Fruit fly (Drosophila melanogaster) whole organism: ENCODE results near the gene CG43137.
A peak's percentile ranks its signal among the peaks of the same experiment; 100 is the strongest.

Experiments
- CG8478 ChIP-seq: fragments of >200 bp; optimal IDR thresholded peaks from 2 replicates; lab custom pipeline; 2018; ENCODE audit warnings: inconsistent platforms
- Dll ChIP-seq: fragments of >200 bp; optimal IDR thresholded peaks from 2 replicates; lab custom pipeline; 2017
- EcR ChIP-seq, 2 experiments: fragments of >200 bp; optimal IDR thresholded peaks; 2 replicates each; lab custom pipeline; 2017; ENCODE audit warnings: missing biosample characterization in 2 of 2, missing genetic modification characterization in 2 of 2, missing genetic modification reagents in 2 of 2
- pan ChIP-seq: fragments of >200 bp; optimal IDR thresholded peaks from 2 replicates; lab custom pipeline; 2017
- psq ChIP-seq: fragments of >200 bp; optimal IDR thresholded peaks from 2 replicates; lab custom pipeline; 2017
- usp ChIP-seq: fragments of >200 bp; optimal IDR thresholded peaks from 2 replicates; lab custom pipeline; 2017; ENCODE audit warnings: missing biosample characterization, missing genetic modification characterization, mixed read lengths

CG43137 gene

DNA sequence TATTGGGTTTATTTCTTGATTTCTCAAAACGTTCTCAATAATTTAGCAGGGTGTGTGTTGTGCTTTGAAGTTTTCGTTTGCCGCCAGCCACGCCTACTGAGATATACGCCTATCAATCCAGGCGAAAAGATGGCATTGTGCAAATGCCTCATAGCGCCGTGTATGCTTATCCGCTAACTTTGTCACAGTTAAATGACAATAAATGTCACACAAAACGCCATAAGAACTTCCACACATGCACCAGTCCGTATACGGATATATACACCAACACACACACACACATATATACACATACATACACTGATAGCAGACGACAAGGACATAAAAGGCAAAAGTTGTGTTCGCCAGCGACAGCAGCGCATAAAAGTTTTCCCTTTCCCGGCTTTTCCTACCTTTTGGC, at the start of gene CG43137:
Gene CG43137 (minus strand): TSS at position 101 of the 400 bp plus-strand sequence.
- no peak for TF ChIP-seq CG8478 (lab: Kevin White, UChicago)
- TF ChIP-seq usp (GFP tag; lab: Kevin White, UChicago), result no peak
- no peak for TF ChIP-seq pan (lab: Kevin White, UChicago)
- no peak for TF ChIP-seq EcR (GFP tag; optimal IDR thresholded peaks at IDR 0.05; lab: Kevin White, UChicago)
- TF ChIP-seq Dll (lab: Kevin White, UChicago), result no peak
- no peak for TF ChIP-seq psq

DNA sequence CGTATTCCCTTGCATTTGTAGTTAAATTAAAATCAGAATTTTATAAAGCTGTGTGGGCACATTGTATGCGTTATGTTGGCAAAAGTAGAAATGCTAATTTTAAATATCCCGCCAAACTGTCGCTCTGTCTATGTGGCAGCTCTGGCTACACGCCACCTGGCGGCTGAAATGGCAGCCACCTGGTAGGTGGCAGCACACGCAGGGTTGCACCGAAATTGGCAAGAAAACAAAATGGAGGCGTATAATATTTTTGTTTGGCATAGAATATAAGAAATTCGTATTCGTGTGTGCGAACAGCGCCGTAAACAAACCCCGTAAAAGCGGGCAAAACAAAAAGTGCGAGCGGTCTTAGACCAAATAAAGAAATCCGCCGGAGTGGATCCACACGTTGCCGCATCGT, 43.0 kb upstream of the CG43137 start, which contains the start of gene CG12236:
Gene CG12236 (plus strand): TSS at position 220 of the 400 bp plus-strand sequence.
- TF ChIP-seq Dll (lab: Kevin White, UChicago) (no peak), pan (lab: Kevin White, UChicago) (no peak), EcR (GFP tag; optimal IDR thresholded peaks at IDR 0.05; lab: Kevin White, UChicago) (no peak), psq (no peak), usp (GFP tag; lab: Kevin White, UChicago) (no peak), CG8478 (lab: Kevin White, UChicago) (no peak)

DNA sequence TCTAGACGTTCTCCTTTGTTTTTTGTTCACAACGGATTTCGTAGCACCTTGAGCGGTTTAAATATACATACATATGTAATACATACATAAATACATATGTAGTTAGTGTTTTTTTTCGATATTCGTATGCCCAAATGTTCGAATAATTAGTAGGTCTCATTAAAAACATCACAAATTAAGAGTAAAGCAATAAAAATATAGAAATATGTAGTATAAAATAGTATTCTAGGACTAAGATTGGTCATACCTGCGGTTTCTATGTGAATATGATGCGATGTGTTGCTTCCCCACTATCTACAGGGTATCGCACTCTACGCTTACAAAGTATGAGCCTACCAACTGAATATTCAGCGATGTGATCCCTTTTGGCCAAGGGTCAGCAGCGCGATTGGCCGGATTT, 40.5 kb upstream of the CG43137 start, which contains the start of gene CG4020:
Gene CG4020 (plus strand): TSS at position 301 of the 400 bp plus-strand sequence.
- TF ChIP-seq psq (no peak), pan (lab: Kevin White, UChicago) (no peak), usp (GFP tag; lab: Kevin White, UChicago) (no peak), Dll (lab: Kevin White, UChicago) (no peak), CG8478 (lab: Kevin White, UChicago) (no peak), EcR (GFP tag; optimal IDR thresholded peaks at IDR 0.05; lab: Kevin White, UChicago) (no peak)

DNA sequence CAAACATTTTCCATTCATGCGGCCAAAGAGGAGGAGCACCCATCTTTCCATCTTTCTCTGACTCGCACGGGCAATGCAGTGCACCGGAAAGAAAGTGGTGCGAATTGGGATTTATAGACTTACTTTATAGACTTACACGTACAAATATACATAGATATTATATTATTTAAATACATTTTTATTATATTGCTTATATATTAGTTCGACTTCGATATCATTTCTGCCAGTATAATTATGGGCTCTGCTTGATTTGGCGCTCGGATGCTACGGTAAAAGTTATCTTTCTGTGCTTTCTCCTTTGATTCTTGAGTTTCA, 40.1 kb upstream of the CG43137 start:
- no peak for TF ChIP-seq usp (GFP tag; lab: Kevin White, UChicago)
- no peak for TF ChIP-seq Dll (lab: Kevin White, UChicago)
- no peak for TF ChIP-seq CG8478 (lab: Kevin White, UChicago)
- no peak for TF ChIP-seq pan (lab: Kevin White, UChicago)
- TF ChIP-seq EcR (GFP tag; optimal IDR thresholded peaks at IDR 0.05; lab: Kevin White, UChicago), result no peak
- TF ChIP-seq psq, result no peak

DNA sequence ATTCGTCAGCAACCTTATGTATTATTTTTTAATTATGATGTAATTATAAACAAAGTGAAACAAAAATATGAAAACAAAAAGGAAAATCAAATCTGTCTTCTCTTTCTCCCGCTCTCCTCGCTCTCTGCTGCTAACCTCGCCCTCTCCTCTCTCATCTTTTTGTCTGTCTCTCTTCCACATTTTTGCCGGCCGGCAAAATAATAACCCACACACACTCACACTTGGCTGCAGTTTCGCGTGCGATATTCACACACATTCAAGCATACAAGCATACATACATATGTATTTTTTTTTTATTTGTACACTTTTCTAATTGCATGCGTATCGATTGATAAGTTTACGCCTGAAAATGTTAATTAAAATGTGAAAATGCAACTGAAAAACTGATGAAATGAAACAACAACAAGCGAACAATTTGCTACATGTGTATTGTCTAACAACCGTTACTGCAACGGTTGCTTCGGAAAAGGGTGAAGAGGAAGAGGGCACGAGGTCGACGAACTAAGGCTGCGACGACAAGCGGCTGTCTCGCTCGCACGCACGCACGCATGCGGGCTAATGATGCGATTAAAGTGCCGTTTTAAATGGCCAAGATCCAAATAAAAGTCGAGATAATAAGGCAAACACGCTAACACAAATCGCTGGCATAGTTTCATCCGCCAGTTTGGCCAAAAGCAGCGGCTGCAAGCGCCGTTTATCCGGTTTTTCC, 39.6 kb upstream of the CG43137 start:
- TF ChIP-seq EcR (GFP tag; optimal IDR thresholded peaks at IDR 0.05; lab: Kevin White, UChicago) (peak in 1 of 2 experiments; percentile 94), usp (GFP tag; lab: Kevin White, UChicago) (no peak), psq (no peak), Dll (lab: Kevin White, UChicago) (no peak), CG8478 (lab: Kevin White, UChicago) (no peak), pan (lab: Kevin White, UChicago) (no peak)

DNA sequence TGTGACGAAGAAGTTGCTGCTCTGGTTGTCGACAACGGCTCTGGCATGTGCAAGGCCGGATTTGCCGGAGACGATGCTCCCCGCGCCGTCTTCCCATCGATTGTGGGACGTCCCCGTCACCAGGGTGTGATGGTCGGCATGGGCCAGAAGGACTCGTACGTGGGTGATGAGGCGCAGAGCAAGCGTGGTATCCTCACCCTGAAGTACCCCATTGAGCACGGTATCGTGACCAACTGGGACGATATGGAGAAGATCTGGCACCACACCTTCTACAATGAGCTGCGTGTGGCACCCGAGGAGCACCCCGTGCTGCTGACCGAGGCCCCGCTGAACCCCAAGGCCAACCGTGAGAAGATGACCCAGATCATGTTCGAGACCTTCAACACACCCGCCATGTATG, 37.8 kb upstream of the CG43137 start:
- TF ChIP-seq CG8478 (lab: Kevin White, UChicago), result no peak
- TF ChIP-seq usp (GFP tag; lab: Kevin White, UChicago), result no peak
- TF ChIP-seq Dll (lab: Kevin White, UChicago), result no peak
- no peak for TF ChIP-seq EcR (GFP tag; optimal IDR thresholded peaks at IDR 0.05; lab: Kevin White, UChicago)
- no peak for TF ChIP-seq pan (lab: Kevin White, UChicago)
- no peak for TF ChIP-seq psq

DNA sequence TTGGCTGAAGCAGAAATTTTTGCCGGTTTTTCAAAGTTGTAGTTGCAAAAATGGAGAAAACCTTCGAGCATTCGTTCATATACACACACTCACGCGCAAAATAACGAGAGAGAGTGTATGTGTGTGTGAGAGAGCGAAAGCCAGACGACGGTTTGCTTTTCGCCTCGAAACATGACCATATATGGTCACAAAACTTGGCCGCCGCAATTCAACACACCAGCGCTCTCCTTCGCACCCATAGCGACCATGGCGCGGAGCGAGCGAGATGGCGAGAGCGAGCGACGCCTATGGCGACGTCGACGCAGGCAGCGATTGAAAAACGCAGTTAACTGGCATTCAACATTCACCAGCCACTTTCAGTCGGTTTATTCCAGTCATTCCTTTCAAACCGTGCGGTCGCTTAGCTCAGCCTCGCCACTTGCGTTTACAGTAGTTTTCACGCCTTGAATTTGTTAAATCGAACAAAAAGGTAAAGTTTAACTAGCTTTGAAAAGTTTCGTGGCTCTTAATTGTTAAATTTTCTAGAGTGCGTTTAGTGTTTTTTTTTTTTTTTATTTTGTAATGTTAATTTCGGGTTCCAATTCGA, 36.8 kb upstream of the CG43137 start:
- peak; percentile 68 for TF ChIP-seq CG8478 (lab: Kevin White, UChicago)
- TF ChIP-seq EcR (GFP tag; optimal IDR thresholded peaks at IDR 0.05; lab: Kevin White, UChicago), result no peak
- TF ChIP-seq Dll (lab: Kevin White, UChicago), result peak; percentile 81

DNA sequence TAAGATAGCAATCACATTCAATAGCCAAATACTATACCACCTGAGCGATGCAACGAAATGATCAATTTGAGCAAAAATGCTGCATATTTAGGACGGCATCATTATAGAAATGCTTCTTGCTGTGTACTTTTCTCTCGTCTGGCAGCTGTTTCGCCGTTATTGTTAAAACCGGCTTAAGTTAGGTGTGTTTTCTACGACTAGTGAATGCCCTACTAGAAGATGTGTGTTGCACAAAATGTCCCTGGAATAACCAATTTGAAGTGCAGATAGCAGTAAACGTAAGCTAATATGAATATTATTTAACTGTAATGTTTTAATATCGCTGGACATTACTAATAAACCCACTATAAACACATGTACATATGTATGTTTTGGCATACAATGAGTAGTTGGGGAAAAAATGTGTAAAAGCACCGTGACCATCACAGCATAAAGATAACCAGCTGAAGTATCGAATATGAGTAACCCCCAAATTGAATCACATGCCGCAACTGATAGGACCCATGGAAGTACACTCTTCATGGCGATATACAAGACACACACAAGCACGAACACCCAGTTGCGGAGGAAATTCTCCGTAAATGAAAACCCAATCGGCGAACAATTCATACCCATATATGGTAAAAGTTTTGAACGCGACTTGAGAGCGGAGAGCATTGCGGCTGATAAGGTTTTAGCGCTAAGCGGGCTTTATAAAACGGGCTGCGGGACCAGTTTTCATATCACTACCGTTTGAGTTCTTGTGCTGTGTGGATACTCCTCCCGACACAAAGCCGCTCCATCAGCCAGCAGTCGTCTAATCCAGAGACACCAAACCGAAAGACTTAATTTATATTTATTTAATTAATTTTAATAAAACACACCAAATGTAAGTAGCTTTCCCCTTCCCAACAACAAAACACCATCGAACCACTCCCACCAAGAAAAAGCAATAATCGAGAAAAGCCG, 35.5 kb upstream of the CG43137 start, which contains the start of gene Act5C:
Gene Act5C (plus strand): TSS at position 716 of the 948 bp plus-strand sequence.
- TF ChIP-seq usp (GFP tag; lab: Kevin White, UChicago), result no peak
- no peak for TF ChIP-seq CG8478 (lab: Kevin White, UChicago)
- TF ChIP-seq pan (lab: Kevin White, UChicago), result no peak
- TF ChIP-seq psq, result no peak
- TF ChIP-seq Dll (lab: Kevin White, UChicago), result no peak
- TF ChIP-seq EcR (GFP tag; optimal IDR thresholded peaks at IDR 0.05; lab: Kevin White, UChicago), result no peak

DNA sequence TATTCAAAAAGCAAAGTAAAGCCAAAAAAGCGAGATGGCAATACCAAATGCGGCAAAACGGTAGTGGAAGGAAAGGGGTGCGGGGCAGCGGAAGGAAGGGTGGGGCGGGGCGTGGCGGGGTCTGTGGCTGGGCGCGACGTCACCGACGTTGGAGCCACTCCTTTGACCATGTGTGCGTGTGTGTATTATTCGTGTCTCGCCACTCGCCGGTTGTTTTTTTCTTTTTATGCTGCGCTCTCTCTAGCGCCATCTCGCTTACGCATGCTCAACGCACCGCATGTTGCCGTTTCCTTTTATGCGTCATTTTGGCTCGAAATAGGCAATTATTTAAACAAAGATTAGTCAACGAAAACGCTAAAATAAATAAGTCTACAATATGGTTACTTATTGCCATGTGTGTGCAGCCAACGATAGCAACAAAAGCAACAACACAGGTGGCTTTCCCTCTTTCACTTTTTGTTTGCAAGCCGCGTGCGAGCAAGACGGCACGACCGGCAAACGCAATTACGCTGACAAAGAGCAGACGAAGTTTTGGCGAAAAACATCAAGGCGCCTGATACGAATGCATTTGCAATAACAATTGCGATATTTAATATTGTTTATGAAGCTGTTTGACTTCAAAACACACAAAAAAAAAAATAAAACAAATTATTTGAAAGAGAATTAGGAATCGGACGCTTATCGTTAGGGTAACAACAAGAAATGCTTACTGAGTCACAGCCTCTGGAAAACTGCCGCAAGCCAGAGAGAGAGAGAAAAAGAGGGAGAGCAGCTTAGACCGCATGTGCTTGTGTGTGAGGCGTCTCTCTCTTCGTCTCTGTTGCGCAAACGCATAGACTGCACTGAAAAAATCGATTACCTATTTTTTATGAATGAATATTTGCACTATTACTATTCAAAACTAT, 34.5 kb upstream of the CG43137 start:
- TF ChIP-seq CG8478 (lab: Kevin White, UChicago) (peak; percentile 12), Dll (lab: Kevin White, UChicago) (peak; percentile 38), EcR (GFP tag; optimal IDR thresholded peaks at IDR 0.05; lab: Kevin White, UChicago) (no peak), psq (no peak), pan (lab: Kevin White, UChicago) (no peak)
